Worm (Caenorhabditis elegans) whole organism, early embryonic: Measurements from ENCODE around the gene Y43F8B.19.
"Not testable (repeated sequence)": the region's sequence is repeated elsewhere in the genome, so short reads cannot be mapped to it uniquely, and the experiment has no call there.

ENCODE experiments used
- aly-1 ChIP-seq: sonication (generic microtip); optimal IDR thresholded peaks from 2 replicates; lab custom pipeline; 2016; ENCODE audit warnings: missing genetic modification characterization, missing compliant biosample characterization
- ama-1 ChIP-seq: fragments of 150-350 bp; optimal IDR thresholded peaks from 2 replicates; lab custom pipeline; 2014
- ceh-13 ChIP-seq: fragments of 200-800 bp; sonication (Bioruptor generic); optimal IDR thresholded peaks from 2 replicates; lab custom pipeline; 2018; ENCODE audit warnings: mild to moderate bottlenecking, missing genetic modification characterization, missing compliant biosample characterization
- ceh-36 ChIP-seq: sonication (generic microtip); optimal IDR thresholded peaks from 2 replicates; lab custom pipeline; 2016; ENCODE audit warnings: missing genetic modification characterization, inconsistent platforms, missing compliant biosample characterization
- ets-7 ChIP-seq: sonication (generic microtip); optimal IDR thresholded peaks from 2 replicates; lab custom pipeline; 2016; ENCODE audit warnings: missing genotype, missing genetic modification characterization, missing compliant biosample characterization
- flt-1 ChIP-seq: fragments of 200-800 bp; sonication (Bioruptor generic); IDR thresholded peaks from 2 replicates; pipeline ENCODE4 v1.3.6; 2022; ENCODE audit warnings: missing genetic modification characterization, missing compliant biosample characterization
- hmbx-1 ChIP-seq: sonication (generic microtip); optimal IDR thresholded peaks from 2 replicates; lab custom pipeline; 2016; ENCODE audit warnings: mild to moderate bottlenecking, missing genetic modification characterization, missing compliant biosample characterization
- hnd-1 ChIP-seq: sonication (generic microtip); optimal IDR thresholded peaks from 2 replicates; lab custom pipeline; 2016; ENCODE audit warnings: missing genetic modification characterization, missing compliant biosample characterization
- pes-1 ChIP-seq: fragments of 200-800 bp; sonication (Bioruptor generic); IDR thresholded peaks from 2 replicates; pipeline ENCODE4 v1.3.6; 2022; ENCODE audit warnings: missing genetic modification reagents, missing genetic modification characterization, missing compliant biosample characterization
- scrt-1 ChIP-seq: fragments of 200-800 bp; sonication (Bioruptor generic); IDR thresholded peaks from 2 replicates; pipeline ENCODE4 v1.3.6; 2022; ENCODE audit warnings: missing genetic modification characterization, missing compliant biosample characterization
- tra-4 ChIP-seq: sonication (generic microtip); optimal IDR thresholded peaks from 2 replicates; lab custom pipeline; 2017; ENCODE audit warnings: missing genetic modification characterization, missing compliant biosample characterization

DNA sequence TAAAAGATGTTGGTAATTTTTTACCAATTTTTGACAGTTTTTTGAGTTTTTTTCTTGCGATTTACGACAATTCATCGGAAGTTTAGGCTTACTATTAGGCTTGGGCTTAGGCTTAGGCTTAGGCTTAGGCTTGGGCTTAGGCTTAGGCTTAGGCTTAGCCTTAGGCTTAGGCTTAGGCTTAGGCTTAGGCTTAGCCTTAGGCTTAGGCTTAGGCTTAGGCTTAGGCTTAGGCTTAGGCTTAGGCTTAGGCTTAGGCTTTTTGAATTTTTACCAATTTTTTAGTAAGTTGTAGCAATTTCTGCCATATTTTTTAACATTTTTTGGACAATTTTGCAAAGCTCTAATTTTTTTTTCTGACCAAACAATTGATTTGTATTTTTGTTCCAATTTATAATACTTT lies 16.4 kb upstream of the Y43F8B.19 start:
- TF ChIP-seq ama-1 (lab: Kevin White, UChicago); ets-7 (tag; lab: Kevin White, UChicago); hmbx-1 (tag; lab: Kevin White, UChicago); aly-1 (tag; lab: Kevin White, UChicago); scrt-1 (GFP tag; lab: Robert Waterston, UW); pes-1 (GFP tag; lab: Robert Waterston, UW); tra-4; ceh-13 (GFP tag; lab: Kevin White, UChicago); flt-1; hnd-1 (tag; lab: Kevin White, UChicago): not testable (repeated sequence)
- TF ChIP-seq ceh-36 (tag; lab: Kevin White, UChicago), result peak; percentile 70
